Fruit fly (Drosophila melanogaster) whole organism, pupa: ENCODE data around the gene st.

Experiments
- CG13204 ChIP-seq: fragments of 200-800 bp; sonication (Bioruptor generic); optimal IDR thresholded peaks from 2 replicates; lab custom pipeline; 2018; ENCODE audit warnings: missing biosample characterization, mild to moderate bottlenecking, missing genetic modification characterization, moderate library complexity
- CG17806 ChIP-seq: fragments of 200-800 bp; sonication (Bioruptor generic); optimal IDR thresholded peaks from 2 replicates; lab custom pipeline; 2018; ENCODE audit warnings: missing biosample characterization, mild to moderate bottlenecking, missing genetic modification characterization, moderate library complexity
- CG32121 ChIP-seq: fragments of 200-800 bp; sonication (Bioruptor generic); IDR thresholded peaks from 2 replicates; pipeline ENCODE4 v1.3.6; 2022; ENCODE audit warnings: missing biosample characterization, missing genetic modification characterization
- CG8159 ChIP-seq: fragments of 200-800 bp; sonication (Bioruptor generic); optimal IDR thresholded peaks from 3 replicates; lab custom pipeline; 2018; ENCODE audit warnings: missing biosample characterization, mild to moderate bottlenecking, missing genetic modification characterization, moderate library complexity
- CG8301 ChIP-seq: fragments of 200-800 bp; sonication (Bioruptor generic); optimal IDR thresholded peaks from 2 replicates; lab custom pipeline; 2018; ENCODE audit warnings: missing biosample characterization, mild to moderate bottlenecking, missing genetic modification characterization
- D1 ChIP-seq: fragments of 200-800 bp; sonication (Bioruptor generic); optimal IDR thresholded peaks from 2 replicates; lab custom pipeline; 2018; ENCODE audit warnings: missing biosample characterization, mild to moderate bottlenecking, missing genetic modification characterization, moderate library complexity
- Pif1A ChIP-seq: fragments of 200-800 bp; sonication (Bioruptor generic); optimal IDR thresholded peaks from 3 replicates; lab custom pipeline; 2016; ENCODE audit warnings: missing biosample characterization, missing genetic modification characterization

dm6 chr3L:16544220-16544619 lies 46.8 kb downstream of the st start:
- TF ChIP-seq CG13204 (no peak), D1 (no peak), CG8301 (tag; lab: Kevin White, UChicago) (no peak), CG32121 (GFP tag; lab: Robert Waterston, UW) (no peak), CG17806 (tag; lab: Kevin White, UChicago) (no peak), CG8159 (tag; lab: Kevin White, UChicago) (no peak), Pif1A (GFP tag; lab: Kevin White, UChicago) (no peak)
